Fruit fly (Drosophila melanogaster): ENCODE results near the gene Hmx.

Hmx gene

DNA sequence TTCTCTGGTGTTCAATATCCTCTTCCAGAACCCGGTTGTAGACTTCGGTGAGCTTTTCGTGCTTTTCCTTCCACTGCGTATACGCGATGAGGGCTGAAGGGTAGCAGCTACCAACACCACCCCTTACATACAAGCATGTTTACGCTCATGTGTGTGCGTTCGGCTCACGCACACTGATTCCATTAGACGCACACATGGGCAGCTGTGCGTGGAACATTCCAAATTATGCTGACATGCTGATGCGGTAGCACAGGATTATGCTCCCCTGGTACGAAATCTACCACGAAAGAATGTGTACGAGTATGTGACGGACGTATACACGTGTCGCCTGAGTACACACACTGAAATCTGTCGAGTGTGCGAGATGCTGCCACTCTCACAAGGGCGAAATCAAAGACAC is 45.0 kb downstream of the Hmx start (continued):
- TF ChIP-seq Scr (GFP tag; IDR thresholded peaks at IDR 0.05; ENCODE audit: partially characterized antibody), result peak; percentile 40
- TF ChIP-seq Hey (tag; optimal IDR thresholded peaks at IDR 0.05), result peak; percentile 95
- peak; percentile 74 for TF ChIP-seq CTCF (GFP tag; optimal IDR thresholded peaks at IDR 0.05)
- no peak for TF ChIP-seq CG6272 (GFP tag; IDR thresholded peaks at IDR 0.05)
- TF ChIP-seq amos (GFP tag; IDR thresholded peaks at IDR 0.05; ENCODE audit: partially characterized antibody), result peak; percentile 23; the same call in 1 of the 2 replicates
- TF ChIP-seq cwo (GFP tag; optimal IDR thresholded peaks at IDR 0.05), result no peak
- TF ChIP-seq ttk (GFP tag; IDR thresholded peaks at IDR 0.05), result peak; percentile 81
- TF ChIP-seq CG7372 (GFP tag; IDR thresholded peaks at IDR 0.05), result peak; percentile 92
- TF ChIP-seq CG15073 (GFP tag; optimal IDR thresholded peaks at IDR 0.05), result no peak
- peak; percentile 90 for TF ChIP-seq crol (GFP tag; IDR thresholded peaks at IDR 0.05)
- TF ChIP-seq CG17328 (GFP tag; IDR thresholded peaks at IDR 0.05), result no peak
- no peak for TF ChIP-seq Oaz (GFP tag; IDR thresholded peaks at IDR 0.05)
- no peak for TF ChIP-seq z (GFP tag; IDR thresholded peaks at IDR 0.05)
- TF ChIP-seq HLH4C (GFP tag; IDR thresholded peaks at IDR 0.05; ENCODE audit: partially characterized antibody), result 0 out of 3 replicates have a peak, but pooled peaks have one; percentile 14
- TF ChIP-seq CG6791 (GFP tag; IDR thresholded peaks at IDR 0.05; ENCODE audit: partially characterized antibody), result peak; percentile 61; the same call in 2 of the 3 replicates
- TF ChIP-seq trem (tag; optimal IDR thresholded peaks at IDR 0.05), result no peak
- no peak for TF ChIP-seq CG10654 (GFP tag; optimal IDR thresholded peaks at IDR 0.05)
- TF ChIP-seq CG4730 (GFP tag; IDR thresholded peaks at IDR 0.05), result no peak
- peak; percentile 66; the same call in 1 of the 2 replicates for TF ChIP-seq Bgb (GFP tag; IDR thresholded peaks at IDR 0.05; ENCODE audit: partially characterized antibody)
- TF ChIP-seq nerfin-1 (tag; optimal IDR thresholded peaks at IDR 0.05), result peak; percentile 94
- no peak for TF ChIP-seq Sry-δ (GFP tag; optimal IDR thresholded peaks at IDR 0.05)
- TF ChIP-seq CG15514 (GFP tag; optimal IDR thresholded peaks at IDR 0.05), result peak; percentile 11
- no peak for TF ChIP-seq CG10543 (GFP tag; optimal IDR thresholded peaks at IDR 0.05)
- TF ChIP-seq Jarid2 (GFP tag; optimal IDR thresholded peaks at IDR 0.05), result no peak
- no peak for TF ChIP-seq pan (optimal IDR thresholded peaks at IDR 0.05)
- TF ChIP-seq pan (GFP tag; optimal IDR thresholded peaks at IDR 0.05 in 1 of 2, IDR thresholded peaks at IDR 0.05 in 1 of 2), result no peak
- no peak for TF ChIP-seq CG2875 (GFP tag; optimal IDR thresholded peaks at IDR 0.05)
- no peak for TF ChIP-seq lov (optimal IDR thresholded peaks at IDR 0.05)
- peak; percentile 91; the same call in 2 of the 3 replicates for TF ChIP-seq lov (GFP tag; IDR thresholded peaks at IDR 0.05)
- TF ChIP-seq HLHmδ (GFP tag; optimal IDR thresholded peaks at IDR 0.05), result peak; percentile 76
- TF ChIP-seq repo (GFP tag; optimal IDR thresholded peaks at IDR 0.05), result no peak
- TF ChIP-seq her (GFP tag; optimal IDR thresholded peaks at IDR 0.05), result no peak
- TF ChIP-seq CG12744 (GFP tag; optimal IDR thresholded peaks at IDR 0.05), result no peak
- no peak for TF ChIP-seq CG10431 (GFP tag; optimal IDR thresholded peaks at IDR 0.05)
- no peak for TF ChIP-seq sug (tag; optimal IDR thresholded peaks at IDR 0.05)
- no peak for TF ChIP-seq Myb (GFP tag; optimal IDR thresholded peaks at IDR 0.05)
- TF ChIP-seq D (optimal IDR thresholded peaks at IDR 0.05), result peak; percentile 59
- TF ChIP-seq D (GFP tag; optimal IDR thresholded peaks at IDR 0.05), result no peak
- peak; percentile 100 for TF ChIP-seq pros (GFP tag; optimal IDR thresholded peaks at IDR 0.05)
- no peak for TF ChIP-seq Drgx (GFP tag; IDR thresholded peaks at IDR 0.05)
- no peak for TF ChIP-seq fru (optimal IDR thresholded peaks at IDR 0.05)
- TF ChIP-seq wdn (GFP tag; IDR thresholded peaks at IDR 0.05), result no peak
- no peak for TF ChIP-seq CG30431 (GFP tag; optimal IDR thresholded peaks at IDR 0.05)
- no peak for TF ChIP-seq klu (GFP tag; IDR thresholded peaks at IDR 0.05)
- TF ChIP-seq br (optimal IDR thresholded peaks at IDR 0.05), result no peak
- TF ChIP-seq D19A (tag; optimal IDR thresholded peaks at IDR 0.05), result no peak
- no peak for TF ChIP-seq esg (GFP tag; conservative IDR thresholded peaks at IDR 0.05)
- TF ChIP-seq CG31224 (GFP tag; IDR thresholded peaks at IDR 0.05), result peak; percentile 98
- no peak for TF ChIP-seq CG6689 (GFP tag; IDR thresholded peaks at IDR 0.05)
- TF ChIP-seq sr (GFP tag; IDR thresholded peaks at IDR 0.05), result no peak
- TF ChIP-seq stc (GFP tag; IDR thresholded peaks at IDR 0.05), result no peak
- no peak for TF ChIP-seq Lim3 (GFP tag; IDR thresholded peaks at IDR 0.05)
- TF ChIP-seq Hr51 (GFP tag; optimal IDR thresholded peaks at IDR 0.05), result no peak
- TF ChIP-seq Hmx (GFP tag; optimal IDR thresholded peaks at IDR 0.05), result no peak
